Worm (Caenorhabditis elegans) whole organism, L4 larva: ENCODE results near the gene C02B4.3.

ENCODE experiments used
- D1046.2 ChIP-seq: fragments of 200-800 bp; sonication (Bioruptor generic); IDR thresholded peaks from 2 replicates; pipeline ENCODE4 v1.3.6; 2022; ENCODE audit warnings: missing genetic modification characterization, missing compliant biosample characterization
- F44E2.7 ChIP-seq: fragments of 200-800 bp; sonication (Bioruptor generic); IDR thresholded peaks from 2 replicates; pipeline ENCODE4 v2.1.2; 2022; ENCODE audit warnings: missing genetic modification characterization, missing compliant biosample characterization
- R02D3.7 ChIP-seq: fragments of 150-350 bp; sonication (generic microtip); optimal IDR thresholded peaks from 3 replicates; lab custom pipeline; 2014; ENCODE audit warnings: missing biosample characterization, missing genetic modification characterization
- T26A8.4 ChIP-seq: fragments of 200-800 bp; sonication (Bioruptor generic); IDR thresholded peaks from 2 replicates; pipeline ENCODE4 v1.3.6; 2022; ENCODE audit warnings: missing genetic modification characterization, missing compliant biosample characterization
- aly-2 ChIP-seq: sonication (generic microtip); optimal IDR thresholded peaks from 2 replicates; lab custom pipeline; 2018; ENCODE audit warnings: missing biosample characterization, missing genetic modification characterization
- attf-4 ChIP-seq: sonication (generic microtip); optimal IDR thresholded peaks from 3 replicates; lab custom pipeline; 2017; ENCODE audit warnings: missing biosample characterization, missing genetic modification characterization
- ceh-62 ChIP-seq: sonication (generic microtip); optimal IDR thresholded peaks from 2 replicates; lab custom pipeline; 2017; ENCODE audit warnings: missing biosample characterization, missing genetic modification characterization
- ceh-82 ChIP-seq: sonication (generic microtip); optimal IDR thresholded peaks from 2 replicates; lab custom pipeline; 2017; ENCODE audit warnings: missing biosample characterization, missing genetic modification characterization
- ces-1 ChIP-seq: fragments of 150-350 bp; sonication (generic microtip); optimal IDR thresholded peaks from 4 replicates; lab custom pipeline; 2014; ENCODE audit warnings: missing biosample characterization, missing genetic modification reagents, missing genetic modification characterization
- daf-12 ChIP-seq: fragments of 150-350 bp; optimal IDR thresholded peaks from 2 replicates; lab custom pipeline; 2014; ENCODE audit warnings: missing biosample characterization, missing genetic modification reagents, missing genetic modification characterization
- daf-16 ChIP-seq, 3 experiments: sonication (generic microtip); optimal IDR thresholded peaks; 2 replicates each; lab custom pipeline; 2016 to 2017; ENCODE audit warnings: missing genetic modification characterization in 3 of 3, missing genetic modification reagents in 3 of 3, mild to moderate bottlenecking in 2 of 3, missing compliant biosample characterization in 2 of 3, missing biosample characterization in 1 of 3, moderate library complexity in 1 of 3
- daf-8 ChIP-seq: fragments of 200-800 bp; sonication (Bioruptor generic); IDR thresholded peaks from 2 replicates; pipeline ENCODE4 v1.3.6; 2022; ENCODE audit warnings: missing genetic modification characterization, missing compliant biosample characterization
- dmd-6 ChIP-seq: fragments of 200-800 bp; sonication (Bioruptor generic); IDR thresholded peaks from 2 replicates; pipeline ENCODE4 v1.3.6; 2022; ENCODE audit warnings: missing genetic modification reagents, missing genetic modification characterization, missing compliant biosample characterization
- dpl-1 ChIP-seq: fragments of 150-350 bp; optimal IDR thresholded peaks from 2 replicates; lab custom pipeline; 2014; ENCODE audit warnings: missing biosample characterization, missing genetic modification reagents, missing genetic modification characterization
- egl-43 ChIP-seq: fragments of 200-800 bp; sonication (Bioruptor generic); IDR thresholded peaks from 2 replicates; pipeline ENCODE4 v1.3.6; 2022; ENCODE audit warnings: missing genetic modification reagents, missing genetic modification characterization, missing compliant biosample characterization
- gei-8 ChIP-seq: fragments of 200-800 bp; sonication (Bioruptor generic); optimal IDR thresholded peaks from 2 replicates; lab custom pipeline; 2018; ENCODE audit warnings: mild to moderate bottlenecking, missing genetic modification characterization, missing compliant biosample characterization
- hlh-11 ChIP-seq: fragments of 200-800 bp; sonication (Bioruptor generic); optimal IDR thresholded peaks from 2 replicates; lab custom pipeline; 2018; ENCODE audit warnings: mild to moderate bottlenecking, missing genetic modification characterization, missing compliant biosample characterization
- lin-29 ChIP-seq: fragments of 200-800 bp; sonication (Bioruptor generic); IDR thresholded peaks from 2 replicates; pipeline ENCODE4 v1.3.6; 2022; ENCODE audit warnings: missing genetic modification reagents, missing genetic modification characterization, missing compliant biosample characterization
- lin-38 ChIP-seq: fragments of 200-800 bp; sonication (Bioruptor generic); IDR thresholded peaks from 2 replicates; pipeline ENCODE4 v1.3.6; 2022; ENCODE audit warnings: missing genetic modification reagents, missing genetic modification characterization, missing compliant biosample characterization
- lir-3 ChIP-seq: sonication (generic microtip); optimal IDR thresholded peaks from 2 replicates; lab custom pipeline; 2016; ENCODE audit warnings: mild to moderate bottlenecking, missing genetic modification characterization, missing compliant biosample characterization
- lsy-2 ChIP-seq, 2 experiments: fragments of 150-350 bp in 1 of 2; sonication (generic microtip) in 1 of 2; optimal IDR thresholded peaks; 2 replicates each; lab custom pipeline; 2014 to 2017; ENCODE audit warnings: missing biosample characterization in 2 of 2, missing genetic modification characterization in 2 of 2
- madf-9 ChIP-seq: fragments of 200-800 bp; sonication (Bioruptor generic); conservative IDR thresholded peaks from 2 replicates; pipeline ENCODE4 v1.3.6; 2022; ENCODE audit warnings: missing genetic modification reagents, missing genetic modification characterization, missing compliant biosample characterization
- mxl-2 ChIP-seq: fragments of 200-800 bp; sonication (Bioruptor generic); conservative IDR thresholded peaks from 2 replicates; pipeline ENCODE4 v1.3.6; 2022; ENCODE audit warnings: missing genetic modification reagents, missing genetic modification characterization, missing compliant biosample characterization
- nhr-10 ChIP-seq: fragments of 150-350 bp; optimal IDR thresholded peaks from 2 replicates; lab custom pipeline; 2014; ENCODE audit warnings: missing biosample characterization, missing genetic modification characterization
- nhr-102 ChIP-seq: sonication (generic microtip); optimal IDR thresholded peaks from 2 replicates; lab custom pipeline; 2016; ENCODE audit warnings: mild to moderate bottlenecking, missing genetic modification characterization, moderate library complexity, missing compliant biosample characterization
- nhr-25 ChIP-seq: sonication (generic microtip); optimal IDR thresholded peaks from 2 replicates; lab custom pipeline; 2017; ENCODE audit warnings: missing genetic modification characterization, mild to moderate bottlenecking, missing compliant biosample characterization, antibody characterized with exemption, moderate library complexity, borderline replicate concordance; ENCODE audit not compliant: insufficient read depth
- nhr-48 ChIP-seq: sonication (generic microtip); optimal IDR thresholded peaks from 2 replicates; lab custom pipeline; 2016; ENCODE audit warnings: mild to moderate bottlenecking, missing genetic modification characterization, missing compliant biosample characterization
- nhr-6 ChIP-seq: fragments of 150-350 bp; optimal IDR thresholded peaks from 2 replicates; lab custom pipeline; 2014; ENCODE audit warnings: missing biosample characterization, missing genetic modification characterization
- nhr-76 ChIP-seq: fragments of 150-350 bp; optimal IDR thresholded peaks from 2 replicates; lab custom pipeline; 2014; ENCODE audit warnings: missing biosample characterization, missing genetic modification characterization
- skn-1 ChIP-seq: fragments of 150-350 bp; optimal IDR thresholded peaks from 2 replicates; lab custom pipeline; 2014; ENCODE audit warnings: missing biosample characterization, missing genetic modification characterization
- snpc-1.2 ChIP-seq: fragments of 200-800 bp; sonication (Bioruptor generic); IDR thresholded peaks from 2 replicates; pipeline ENCODE4 v1.3.6; 2022; ENCODE audit warnings: missing genetic modification reagents, missing genetic modification characterization, missing compliant biosample characterization
- snpc-4 ChIP-seq: fragments of 150-350 bp; optimal IDR thresholded peaks from 2 replicates; lab custom pipeline; 2014; ENCODE audit warnings: missing biosample characterization, missing genetic modification characterization
- unc-62 ChIP-seq, 3 experiments: fragments of 150-350 bp in 1 of 3; sonication (generic microtip); optimal IDR thresholded peaks in 2 of 3; peaks in 1 of 3; 1 replicate in 1 of 3; 2 replicates in 2 of 3; lab custom pipeline; 2014 to 2017; ENCODE audit warnings: missing biosample characterization in 3 of 3, missing genetic modification characterization in 3 of 3, missing genetic modification reagents in 3 of 3, missing genotype in 1 of 3
- vab-7 ChIP-seq: fragments of 200-800 bp; sonication (Bioruptor generic); IDR thresholded peaks from 2 replicates; pipeline ENCODE4 v1.3.6; 2022; ENCODE audit warnings: missing genetic modification reagents, missing genetic modification characterization, missing compliant biosample characterization
- ztf-7 ChIP-seq: fragments of 150-350 bp; optimal IDR thresholded peaks from 2 replicates; lab custom pipeline; 2014; ENCODE audit warnings: missing biosample characterization, missing genetic modification characterization

Gene C02B4.3

ce11 chrX:12659814-12660213 lies at the start of gene C02B4.3:
Gene C02B4.3, minus strand, starts transcription at chrX:12659847.
- peak in 1 of 2 experiments; percentile 59 for TF ChIP-seq unc-62 (GFP tag; optimal IDR thresholded peaks at IDR 0.05 in 1 of 2; lab: Kevin White, UChicago)
- TF ChIP-seq unc-62 (tag; optimal IDR thresholded peaks at IDR 0.05; lab: Kevin White, UChicago) = no peak
- no peak for TF ChIP-seq snpc-1.2 (GFP tag; lab: Robert Waterston, UW)
- TF ChIP-seq, all 104 proteins: peak for 1

ce11 chrX:12704721-12705120 lies 45.1 kb upstream of the C02B4.3 start, which contains the start of gene nhr-272:
Gene nhr-272, minus strand, starts transcription at chrX:12704821.
- no peak for TF ChIP-seq gei-8 (GFP tag; lab: Kevin White, UChicago)
- TF ChIP-seq nhr-102 (tag; lab: Kevin White, UChicago) = no peak
- no peak for TF ChIP-seq skn-1 (tag; lab: Kevin White, UChicago)
- no peak for TF ChIP-seq D1046.2 (GFP tag; lab: Robert Waterston, UW)
- no peak for TF ChIP-seq snpc-1.2 (GFP tag; lab: Robert Waterston, UW)
- TF ChIP-seq lsy-2 (tag; optimal IDR thresholded peaks at IDR 0.05; lab: Kevin White, UChicago) = no peak
- TF ChIP-seq ceh-82 (tag; lab: Kevin White, UChicago) = no peak
- no peak for TF ChIP-seq lin-38
- no peak for TF ChIP-seq ces-1 (GFP tag; lab: Kevin White, UChicago)
- no peak for TF ChIP-seq mxl-2 (GFP tag; lab: Robert Waterston, UW)
- TF ChIP-seq nhr-6 (tag; lab: Kevin White, UChicago) = no peak
- no peak for TF ChIP-seq aly-2 (tag; lab: Kevin White, UChicago)

ce11 chrX:12702713-12703112 lies 43.1 kb upstream of the C02B4.3 start:
- TF ChIP-seq F44E2.7 (no peak), snpc-4 (tag; lab: Kevin White, UChicago) (no peak), vab-7 (GFP tag; lab: Robert Waterston, UW) (no peak), attf-4 (tag; lab: Kevin White, UChicago) (no peak), dpl-1 (GFP tag; lab: Kevin White, UChicago) (no peak), daf-12 (tag; lab: Kevin White, UChicago) (no peak), madf-9 (GFP tag; lab: Robert Waterston, UW) (no peak), nhr-48 (tag; lab: Kevin White, UChicago) (no peak), daf-16 (GFP tag; optimal IDR thresholded peaks at IDR 0.05; lab: Kevin White, UChicago) (no peak), daf-16 (tag; optimal IDR thresholded peaks at IDR 0.05; lab: Kevin White, UChicago) (no peak), ceh-62 (tag; lab: Kevin White, UChicago) (no peak), nhr-10 (tag; lab: Kevin White, UChicago) (no peak), lir-3 (tag; lab: Kevin White, UChicago) (no peak), hlh-11 (no peak), nhr-25 (tag; lab: Kevin White, UChicago) (no peak), ztf-7 (no peak), T26A8.4 (GFP tag; lab: Robert Waterston, UW) (no peak), lin-29 (GFP tag; lab: Robert Waterston, UW) (no peak), daf-8 (GFP tag; lab: Robert Waterston, UW) (no peak), dmd-6 (GFP tag; lab: Robert Waterston, UW) (no peak)

ce11 chrX:12701963-12702362 lies 42.3 kb upstream of the C02B4.3 start, which contains the start of gene nhr-214:
Gene nhr-214, minus strand, starts transcription at chrX:12702063.
- no peak for TF ChIP-seq egl-43 (GFP tag; lab: Robert Waterston, UW)
- no peak for TF ChIP-seq R02D3.7 (tag; lab: Kevin White, UChicago)
- TF ChIP-seq nhr-76 (tag; lab: Kevin White, UChicago) = no peak
